Fruit fly (Drosophila melanogaster): ENCODE data around the gene CG12541.

Gene CG12541

DNA sequence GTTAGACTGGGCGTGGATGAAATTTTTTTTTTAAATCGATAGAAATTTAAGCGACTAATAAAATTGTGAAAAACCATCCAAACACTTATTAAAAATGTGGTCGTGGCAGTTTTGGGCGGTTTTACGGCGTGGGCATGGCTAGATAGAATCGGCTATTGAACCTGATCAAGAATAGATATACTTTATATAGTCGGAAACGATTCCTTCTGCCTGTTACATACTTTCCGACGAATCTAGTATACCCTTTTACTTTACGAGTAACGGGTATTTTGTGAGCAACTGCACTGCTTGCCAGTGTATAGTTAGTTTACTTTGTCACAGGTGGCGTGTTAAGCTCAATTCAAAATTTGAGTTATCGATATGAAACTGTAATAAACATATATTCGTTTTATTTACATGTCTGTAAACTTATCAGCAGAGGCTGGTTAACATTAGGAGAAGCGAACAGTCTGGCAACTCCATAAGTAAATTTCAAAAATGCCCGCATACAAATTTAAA is 50.9 kb downstream of the CG12541 start (continued):
- TF ChIP-seq CG10147 (GFP tag; optimal IDR thresholded peaks at IDR 0.05): no peak
- no peak for TF ChIP-seq otp (GFP tag; IDR thresholded peaks at IDR 0.05)
- no peak for TF ChIP-seq CG5245 (GFP tag; optimal IDR thresholded peaks at IDR 0.05)
- peak; percentile 36; the same call in 1 of the 3 replicates for TF ChIP-seq so (GFP tag; IDR thresholded peaks at IDR 0.05)
- TF ChIP-seq bsh (GFP tag; optimal IDR thresholded peaks at IDR 0.05): peak in 1 of 2 experiments; percentile 36
- TF ChIP-seq sob (GFP tag; IDR thresholded peaks at IDR 0.05): peak; percentile 59
- no peak for TF ChIP-seq Atf-2 (GFP tag; optimal IDR thresholded peaks at IDR 0.05)
- no peak for TF ChIP-seq Oli (tag; optimal IDR thresholded peaks at IDR 0.05)
- no peak for TF ChIP-seq dmrt11E (tag; optimal IDR thresholded peaks at IDR 0.05)
- peak; percentile 55 for TF ChIP-seq gem (tag; optimal IDR thresholded peaks at IDR 0.05)
- peak; percentile 32; the same call in 1 of the 2 replicates for TF ChIP-seq sisA (GFP tag; IDR thresholded peaks at IDR 0.05)
- TF ChIP-seq Awh (GFP tag; IDR thresholded peaks at IDR 0.05): no peak
- TF ChIP-seq CG12219 (GFP tag; optimal IDR thresholded peaks at IDR 0.05): no peak
- TF ChIP-seq unpg (GFP tag; optimal IDR thresholded peaks at IDR 0.05): peak; percentile 30
- peak; percentile 37 for TF ChIP-seq CG7556 (GFP tag; optimal IDR thresholded peaks at IDR 0.05)
- TF ChIP-seq B-H2 (GFP tag; optimal IDR thresholded peaks at IDR 0.05): peak; percentile 52
- peak; percentile 93 for TF ChIP-seq sens (GFP tag)
- no peak for TF ChIP-seq CrebB (tag; optimal IDR thresholded peaks at IDR 0.05)
- TF ChIP-seq mam (GFP tag; optimal IDR thresholded peaks at IDR 0.05): peak; percentile 74
- no peak for TF ChIP-seq aop (GFP tag; IDR thresholded peaks at IDR 0.05)
- TF ChIP-seq psq (GFP tag; optimal IDR thresholded peaks at IDR 0.05): no peak
- no peak for TF ChIP-seq klu (GFP tag; IDR thresholded peaks at IDR 0.05)
- no peak for TF ChIP-seq Max (GFP tag; optimal IDR thresholded peaks at IDR 0.05)
- peak; percentile 71 for TF ChIP-seq ci (GFP tag; IDR thresholded peaks at IDR 0.05)
- no peak for TF ChIP-seq dimm (GFP tag; IDR thresholded peaks at IDR 0.05)
- TF ChIP-seq lilli (GFP tag; optimal IDR thresholded peaks at IDR 0.05): peak; percentile 84
- TF ChIP-seq CG18011 (GFP tag; optimal IDR thresholded peaks at IDR 0.05): no peak
- TF ChIP-seq lmd (GFP tag; IDR thresholded peaks at IDR 0.05): peak; percentile 66
- peak; percentile 69 for TF ChIP-seq CG34224 (GFP tag; IDR thresholded peaks at IDR 0.05; ENCODE audit: partially characterized antibody)
- TF ChIP-seq ham (GFP tag; IDR thresholded peaks at IDR 0.05): no peak
- TF ChIP-seq CG10654 (GFP tag; optimal IDR thresholded peaks at IDR 0.05): no peak
- TF ChIP-seq Lim3 (GFP tag; IDR thresholded peaks at IDR 0.05): no peak
- TF ChIP-seq ftz-f1 (GFP tag; optimal IDR thresholded peaks at IDR 0.05): no peak
- no peak for TF ChIP-seq hb (GFP tag; IDR thresholded peaks at IDR 0.05; ENCODE audit: partially characterized antibody)
- no peak for TF ChIP-seq seq (GFP tag; IDR thresholded peaks at IDR 0.05)
- TF ChIP-seq fd102C (GFP tag; optimal IDR thresholded peaks at IDR 0.05): no peak
- no peak for TF ChIP-seq ab (GFP tag; optimal IDR thresholded peaks at IDR 0.05)
- TF ChIP-seq nerfin-2 (GFP tag; IDR thresholded peaks at IDR 0.05; ENCODE audit: partially characterized antibody): no peak; the same call in 1 of the 2 replicates
- TF ChIP-seq Dip3 (GFP tag; optimal IDR thresholded peaks at IDR 0.05): peak; percentile 20
- TF ChIP-seq CG9876 (GFP tag; optimal IDR thresholded peaks at IDR 0.05): no peak
- no peak for TF ChIP-seq toy (GFP tag; IDR thresholded peaks at IDR 0.05)
- no peak for TF ChIP-seq Nf-YB (GFP tag; optimal IDR thresholded peaks at IDR 0.05)
- TF ChIP-seq HmgD (GFP tag; optimal IDR thresholded peaks at IDR 0.05): peak; percentile 48
- peak; percentile 64 to 68 for TF ChIP-seq Pdp1 (GFP tag; optimal IDR thresholded peaks at IDR 0.05)
- peak in 1 of 2 experiments; percentile 34 for TF ChIP-seq Hr51 (GFP tag; optimal IDR thresholded peaks at IDR 0.05)
- TF ChIP-seq CG10267 (tag; optimal IDR thresholded peaks at IDR 0.05): peak; percentile 41
- peak; percentile 62 for TF ChIP-seq CG2678 (tag; optimal IDR thresholded peaks at IDR 0.05)
- no peak for TF ChIP-seq CG31224 (GFP tag; IDR thresholded peaks at IDR 0.05)
- no peak for TF ChIP-seq slp2 (GFP tag; optimal IDR thresholded peaks at IDR 0.05)
- peak; percentile 52 for TF ChIP-seq CG30403 (GFP tag; optimal IDR thresholded peaks at IDR 0.05)
- no peak for TF ChIP-seq wdn (GFP tag; IDR thresholded peaks at IDR 0.05)

Data from whole organism, embryonic.